Fruit fly (Drosophila melanogaster) whole organism, wandering third instar larva: ENCODE results near the gene CG12115.

Experiments
- Abd-B ChIP-seq: fragments of >200 bp; optimal IDR thresholded peaks from 2 replicates; lab custom pipeline; 2017; ENCODE audit warnings: missing biosample characterization, missing genetic modification characterization
- CG32264 ChIP-seq: fragments of 200-800 bp; sonication (Bioruptor generic); optimal IDR thresholded peaks from 2 replicates; lab custom pipeline; 2016; ENCODE audit warnings: missing biosample characterization, missing genetic modification characterization
- CG9705 ChIP-seq: fragments of 200-800 bp; sonication (Bioruptor generic); optimal IDR thresholded peaks from 2 replicates; lab custom pipeline; 2018; ENCODE audit warnings: missing biosample characterization, mild to moderate bottlenecking, missing genetic modification characterization
- CrebA ChIP-seq: fragments of 200-800 bp; sonication (Bioruptor generic); optimal IDR thresholded peaks from 2 replicates; lab custom pipeline; 2016; ENCODE audit warnings: missing biosample characterization, mild to moderate bottlenecking, missing genetic modification characterization, borderline replicate concordance
- Dfd ChIP-seq: fragments of >200 bp; optimal IDR thresholded peaks from 2 replicates; lab custom pipeline; 2017; ENCODE audit warnings: missing biosample characterization, missing genetic modification characterization
- Dif ChIP-seq: fragments of 200-275, 200-300 bp; sonication (Bioruptor generic); optimal IDR thresholded peaks from 2 replicates; lab custom pipeline; 2018; ENCODE audit warnings: missing biosample characterization, missing genetic modification characterization; ENCODE audit not compliant: partially characterized antibody
- GATAd ChIP-seq: sonication (Bioruptor generic); optimal IDR thresholded peaks from 2 replicates; lab custom pipeline; 2016; ENCODE audit warnings: missing biosample characterization, missing genetic modification characterization
- HLH106 ChIP-seq: fragments of 200-800 bp; optimal IDR thresholded peaks from 3 replicates; lab custom pipeline; 2019; ENCODE audit warnings: missing biosample characterization, mild to moderate bottlenecking, missing genetic modification characterization, moderate library complexity
- Hnf4 ChIP-seq: fragments of 200-800 bp; sonication (Bioruptor generic); optimal IDR thresholded peaks from 2 replicates; lab custom pipeline; 2016; ENCODE audit warnings: missing biosample characterization, mild to moderate bottlenecking, missing genetic modification characterization
- Hr78 ChIP-seq: fragments of >200 bp; optimal IDR thresholded peaks from 2 replicates; lab custom pipeline; 2017; ENCODE audit warnings: missing biosample characterization, missing genetic modification characterization
- Hr83 ChIP-seq: fragments of 200-300 bp; sonication (Bioruptor generic); optimal IDR thresholded peaks from 2 replicates; lab custom pipeline; 2016; ENCODE audit warnings: missing biosample characterization, mild to moderate bottlenecking, missing genetic modification characterization, moderate library complexity; ENCODE audit not compliant: poor library complexity, severe bottlenecking
- Jra ChIP-seq: sonication (Bioruptor generic); optimal IDR thresholded peaks from 2 replicates; lab custom pipeline; 2016; ENCODE audit warnings: missing biosample characterization, missing genetic modification characterization
- Mio ChIP-seq: sonication (Bioruptor generic); optimal IDR thresholded peaks from 2 replicates; lab custom pipeline; 2016; ENCODE audit warnings: missing biosample characterization, missing genetic modification characterization
- Myc ChIP-seq: fragments of >200 bp; optimal IDR thresholded peaks from 2 replicates; lab custom pipeline; 2017
- N ChIP-seq: fragments of >200 bp; optimal IDR thresholded peaks from 2 replicates; lab custom pipeline; 2018; ENCODE audit warnings: missing biosample characterization, missing external identifiers, missing genetic modification characterization
- OdsH ChIP-seq: fragments of 200-800 bp; sonication (Bioruptor generic); optimal IDR thresholded peaks from 2 replicates; lab custom pipeline; 2016; ENCODE audit warnings: missing biosample characterization, mild to moderate bottlenecking, missing genetic modification characterization
- Rel ChIP-seq, 2 experiments: fragments of 200-800 bp; sonication (Bioruptor generic) in 1 of 2; optimal IDR thresholded peaks; 2 replicates in 1 of 2; 3 replicates in 1 of 2; lab custom pipeline; 2016 to 2019; ENCODE audit warnings: mild to moderate bottlenecking in 2 of 2, missing biosample characterization in 2 of 2, missing genetic modification characterization in 2 of 2, moderate library complexity in 1 of 2
- Sp1 ChIP-seq: fragments of 200-800 bp; sonication (Bioruptor generic); optimal IDR thresholded peaks from 3 replicates; lab custom pipeline; 2019; ENCODE audit warnings: missing biosample characterization, mild to moderate bottlenecking, missing genetic modification characterization, moderate library complexity
- Vsx2 ChIP-seq: fragments of 200-300, 225-300 bp; sonication (Bioruptor generic); optimal IDR thresholded peaks from 2 replicates; lab custom pipeline; 2018; ENCODE audit warnings: missing biosample characterization, missing genetic modification characterization; ENCODE audit not compliant: partially characterized antibody
- br ChIP-seq: fragments of 200-800 bp; sonication (Bioruptor generic); optimal IDR thresholded peaks from 2 replicates; lab custom pipeline; 2016; ENCODE audit warnings: missing biosample characterization, missing genetic modification characterization
- brk ChIP-seq: fragments of 200-800 bp; sonication (Bioruptor generic); optimal IDR thresholded peaks from 2 replicates; lab custom pipeline; 2016; ENCODE audit warnings: missing biosample characterization, mild to moderate bottlenecking, missing genetic modification characterization
- dl ChIP-seq, 2 experiments: fragments of 175-275, 200-275 bp in 1 of 2; fragments of 200-275 bp in 1 of 2; sonication (Bioruptor generic); optimal IDR thresholded peaks; lab custom pipeline; 2018; ENCODE audit warnings: mild to moderate bottlenecking in 2 of 2, missing biosample characterization in 2 of 2, missing genetic modification characterization in 2 of 2, moderate library complexity in 2 of 2; ENCODE audit not compliant: partially characterized antibody in 2 of 2, insufficient read depth in 1 of 2
- dmrt93B ChIP-seq: fragments of 200-800 bp; sonication (Bioruptor generic); optimal IDR thresholded peaks from 2 replicates; lab custom pipeline; 2018; ENCODE audit warnings: missing biosample characterization, mild to moderate bottlenecking, missing genetic modification characterization
- dsf ChIP-seq: sonication (Bioruptor generic); optimal IDR thresholded peaks from 2 replicates; lab custom pipeline; 2016; ENCODE audit warnings: missing biosample characterization, missing genetic modification characterization, borderline replicate concordance
- ey ChIP-seq: fragments of 200-800 bp; sonication (Bioruptor generic); optimal IDR thresholded peaks from 2 replicates; lab custom pipeline; 2016; ENCODE audit warnings: missing biosample characterization, missing genetic modification characterization
- foxo ChIP-seq, 2 experiments: fragments of 200-800 bp; sonication (Bioruptor generic); optimal IDR thresholded peaks; 2 replicates in 1 of 2; 3 replicates in 1 of 2; lab custom pipeline; 2016 to 2017; ENCODE audit warnings: missing biosample characterization in 2 of 2, missing genetic modification characterization in 2 of 2
- fru ChIP-seq: fragments of 200-800 bp; sonication (Bioruptor generic); optimal IDR thresholded peaks from 3 replicates; lab custom pipeline; 2016; ENCODE audit warnings: missing biosample characterization, mild to moderate bottlenecking, missing genetic modification characterization
- h ChIP-seq: fragments of 200-800 bp; sonication (Bioruptor generic); optimal IDR thresholded peaks from 3 replicates; lab custom pipeline; 2016; ENCODE audit warnings: missing biosample characterization, mild to moderate bottlenecking, missing genetic modification characterization
- jim ChIP-seq: fragments of 175-275, 200-325 bp; sonication (Bioruptor generic); optimal IDR thresholded peaks from 2 replicates; lab custom pipeline; 2016; ENCODE audit warnings: missing biosample characterization, mild to moderate bottlenecking, missing genetic modification characterization
- lola ChIP-seq: fragments of >200 bp; optimal IDR thresholded peaks from 2 replicates; lab custom pipeline; 2017; ENCODE audit warnings: missing biosample characterization, missing genetic modification characterization
- pan ChIP-seq: fragments of >200 bp; optimal IDR thresholded peaks from 2 replicates; lab custom pipeline; 2017
- psq ChIP-seq: fragments of 200-800 bp; sonication (Bioruptor generic); optimal IDR thresholded peaks from 3 replicates; lab custom pipeline; 2017; ENCODE audit warnings: missing biosample characterization, mild to moderate bottlenecking, missing genetic modification characterization, moderate library complexity
- rgr ChIP-seq: fragments of 200-800 bp; sonication (Bioruptor generic); optimal IDR thresholded peaks from 3 replicates; lab custom pipeline; 2016; ENCODE audit warnings: missing biosample characterization, mild to moderate bottlenecking, missing genetic modification characterization
- sage ChIP-seq: fragments of 200-800 bp; sonication (Bioruptor generic); optimal IDR thresholded peaks from 2 replicates; lab custom pipeline; 2016; ENCODE audit warnings: missing biosample characterization, mild to moderate bottlenecking, missing genetic modification characterization
- sv ChIP-seq: fragments of 200-800 bp; sonication (Bioruptor generic); optimal IDR thresholded peaks from 3 replicates; lab custom pipeline; 2016; ENCODE audit warnings: missing biosample characterization, missing genetic modification characterization
- tai ChIP-seq: sonication (Bioruptor generic); optimal IDR thresholded peaks from 2 replicates; lab custom pipeline; 2016; ENCODE audit warnings: missing biosample characterization, missing genetic modification characterization
- usp ChIP-seq: fragments of >200 bp; optimal IDR thresholded peaks from 2 replicates; lab custom pipeline; 2017; ENCODE audit warnings: missing biosample characterization, missing genetic modification characterization
- woc ChIP-seq: sonication (Bioruptor generic); optimal IDR thresholded peaks from 2 replicates; lab custom pipeline; 2016; ENCODE audit warnings: missing biosample characterization, mild to moderate bottlenecking, missing genetic modification characterization

CG12115 gene

DNA sequence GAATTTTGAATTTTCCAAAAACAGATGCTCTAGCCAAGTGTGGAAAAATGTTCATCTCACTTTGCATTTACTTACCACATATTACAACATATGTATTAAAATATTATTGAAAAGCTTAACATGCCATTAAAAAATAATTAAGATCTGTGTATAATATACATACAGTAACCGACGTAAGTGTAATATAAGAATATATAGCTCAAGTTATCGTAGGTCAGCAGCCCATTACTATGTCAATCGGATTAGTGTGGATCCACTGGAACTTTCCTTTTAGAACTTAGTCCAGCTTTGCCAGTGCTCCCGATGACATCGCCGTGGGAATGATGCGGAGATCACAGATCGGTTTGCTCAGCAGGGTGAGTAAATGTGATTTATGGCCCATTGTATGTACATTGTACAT is 24.2 kb upstream of the CG12115 start, which contains the start of gene Obp8a:
Obp8a (plus strand) TSS at position 301 of the 400 bp plus-strand sequence.
- TF ChIP-seq Myc (lab: Kevin White, UChicago) (no peak), Abd-B (GFP tag; lab: Kevin White, UChicago) (no peak), Sp1 (no peak), Hr78 (GFP tag; lab: Kevin White, UChicago) (no peak), HLH106 (tag; lab: Kevin White, UChicago) (no peak), CrebA (no peak), ey (GFP tag; lab: Kevin White, UChicago) (no peak), Dif (GFP tag; lab: Kevin White, UChicago) (no peak), dmrt93B (GFP tag; lab: Kevin White, UChicago) (no peak), foxo (GFP tag; optimal IDR thresholded peaks at IDR 0.05; lab: Kevin White, UChicago) (no peak), rgr (GFP tag; lab: Kevin White, UChicago) (no peak), sv (no peak), CG9705 (GFP tag; lab: Kevin White, UChicago) (no peak)

DNA sequence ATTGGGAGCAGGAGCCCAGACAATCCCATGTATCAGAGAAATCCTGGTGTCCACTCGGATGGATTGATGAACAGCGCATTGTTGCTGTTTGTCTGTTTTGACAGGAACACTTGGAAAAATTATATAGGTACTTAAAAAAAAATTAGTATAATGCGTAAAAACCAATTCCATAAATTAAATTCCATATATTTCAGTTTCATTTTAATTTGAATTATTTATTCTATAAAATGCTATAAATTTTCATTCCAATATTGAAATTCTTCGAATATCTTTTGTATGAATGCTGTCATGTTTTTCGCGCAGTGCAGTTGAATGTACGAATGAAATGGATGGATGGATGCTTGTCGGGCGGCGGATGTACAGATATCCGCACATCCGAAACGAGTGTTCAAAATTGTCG is 20.4 kb upstream of the CG12115 start, which contains the start of gene SmydA-9:
SmydA-9 (minus strand) TSS at position 101 of the 400 bp plus-strand sequence.
- no peak for TF ChIP-seq Dfd
- no peak for TF ChIP-seq N (GFP tag; lab: Kevin White, UChicago)
- TF ChIP-seq Hnf4 (GFP tag; lab: Kevin White, UChicago): no peak
- no peak for TF ChIP-seq Sp1
- TF ChIP-seq psq (GFP tag; lab: Kevin White, UChicago): no peak
- TF ChIP-seq HLH106 (tag; lab: Kevin White, UChicago): peak; percentile 48
- no peak for TF ChIP-seq CrebA
- no peak for TF ChIP-seq tai
- TF ChIP-seq usp (GFP tag; lab: Kevin White, UChicago): no peak
- TF ChIP-seq h: peak; percentile 7
- no peak for TF ChIP-seq Dif (GFP tag; lab: Kevin White, UChicago)
- TF ChIP-seq Abd-B (GFP tag; lab: Kevin White, UChicago): no peak
- no peak for TF ChIP-seq CG32264
- no peak for TF ChIP-seq Hr78 (GFP tag; lab: Kevin White, UChicago)

- TF ChIP-seq N (GFP tag; lab: Kevin White, UChicago): no peak
- TF ChIP-seq Mio (GFP tag; lab: Kevin White, UChicago): no peak
- no peak for TF ChIP-seq br (GFP tag; lab: Kevin White, UChicago)
- no peak for TF ChIP-seq dmrt93B (GFP tag; lab: Kevin White, UChicago)
- TF ChIP-seq woc: no peak
- no peak for TF ChIP-seq GATAd (GFP tag; lab: Kevin White, UChicago)
- TF ChIP-seq HLH106 (tag; lab: Kevin White, UChicago): peak; percentile 44
- no peak for TF ChIP-seq Hr78 (GFP tag; lab: Kevin White, UChicago)
- TF ChIP-seq usp (GFP tag; lab: Kevin White, UChicago): no peak
- no peak for TF ChIP-seq Sp1
- no peak for TF ChIP-seq pan (lab: Kevin White, UChicago)
- TF ChIP-seq fru (GFP tag; lab: Kevin White, UChicago): peak; percentile 21
- no peak for TF ChIP-seq Myc (lab: Kevin White, UChicago)
- TF ChIP-seq lola: no peak
- TF ChIP-seq Hr83 (GFP tag; lab: Kevin White, UChicago): no peak
- TF ChIP-seq Jra (GFP tag; lab: Kevin White, UChicago): no peak
- no peak for TF ChIP-seq Rel (GFP tag; optimal IDR thresholded peaks at IDR 0.05; lab: Kevin White, UChicago)
- no peak for TF ChIP-seq Rel (tag; optimal IDR thresholded peaks at IDR 0.05; lab: Kevin White, UChicago)
- TF ChIP-seq dsf (GFP tag; lab: Kevin White, UChicago): no peak
- no peak for TF ChIP-seq jim (GFP tag; lab: Kevin White, UChicago)
- no peak for TF ChIP-seq Dif (GFP tag; lab: Kevin White, UChicago)
- TF ChIP-seq Hnf4 (GFP tag; lab: Kevin White, UChicago): no peak
- peak in 1 of 2 experiments; percentile 5 for TF ChIP-seq foxo (GFP tag; optimal IDR thresholded peaks at IDR 0.05; lab: Kevin White, UChicago)
- TF ChIP-seq rgr (GFP tag; lab: Kevin White, UChicago): peak; percentile 44
- no peak for TF ChIP-seq Vsx2 (GFP tag; lab: Kevin White, UChicago)
- no peak for TF ChIP-seq dl (GFP tag; optimal IDR thresholded peaks at IDR 0.05; lab: Kevin White, UChicago; ENCODE audit: insufficient read depth in 1 of 2, partially characterized antibody in 2 of 2)
- TF ChIP-seq OdsH (GFP tag; lab: Kevin White, UChicago): no peak
- no peak for TF ChIP-seq brk (GFP tag; lab: Kevin White, UChicago)
- peak; percentile 14 for TF ChIP-seq h
- peak; percentile 29 for TF ChIP-seq psq (GFP tag; lab: Kevin White, UChicago)
- TF ChIP-seq ey (GFP tag; lab: Kevin White, UChicago): no peak
- peak; percentile 4 for TF ChIP-seq sv
- no peak for TF ChIP-seq CrebA
- TF ChIP-seq CG9705 (GFP tag; lab: Kevin White, UChicago): no peak
- TF ChIP-seq sage (GFP tag; lab: Kevin White, UChicago): no peak
- TF ChIP-seq Dfd: no peak
- no peak for TF ChIP-seq Abd-B (GFP tag; lab: Kevin White, UChicago)
- no peak for TF ChIP-seq CG32264
- no peak for TF ChIP-seq tai
These were observed 11.7 kb upstream of the CG12115 start for dm6 chrX:9201866-9202681.
